Worm (Caenorhabditis elegans) whole organism, L4/young adult: ENCODE measurements around the gene cdc-25.2.

Experiments
- W03F9.2 ChIP-seq: fragments of 150-350 bp; optimal IDR thresholded peaks from 2 replicates; lab custom pipeline; 2014; ENCODE audit warnings: missing biosample characterization, missing genetic modification characterization
- him-1 ChIP-seq: sonication (generic microtip); optimal IDR thresholded peaks from 2 replicates; lab custom pipeline; 2016; ENCODE audit warnings: missing genotype, missing genetic modification reagents, missing genetic modification characterization, missing compliant biosample characterization

ce11 chrV:1521845-1522244 is 45.0 kb upstream of the cdc-25.2 start, which contains the start of gene str-240:
- TF ChIP-seq him-1 (no peak), W03F9.2 (tag; lab: Kevin White, UChicago) (no peak)
